Fruit fly (Drosophila melanogaster) whole organism, wandering third instar larva: ENCODE results near the gene CG4955.

ENCODE experiments used
- Abd-B ChIP-seq: fragments of >200 bp; optimal IDR thresholded peaks from 2 replicates; lab custom pipeline; 2017; ENCODE audit warnings: missing biosample characterization, missing genetic modification characterization
- N ChIP-seq: fragments of >200 bp; optimal IDR thresholded peaks from 2 replicates; lab custom pipeline; 2018; ENCODE audit warnings: missing biosample characterization, missing external identifiers, missing genetic modification characterization
- dsf ChIP-seq: sonication (Bioruptor generic); optimal IDR thresholded peaks from 2 replicates; lab custom pipeline; 2016; ENCODE audit warnings: missing biosample characterization, missing genetic modification characterization, borderline replicate concordance
- ey ChIP-seq: fragments of 200-800 bp; sonication (Bioruptor generic); optimal IDR thresholded peaks from 2 replicates; lab custom pipeline; 2016; ENCODE audit warnings: missing biosample characterization, missing genetic modification characterization
- pan ChIP-seq: fragments of >200 bp; optimal IDR thresholded peaks from 2 replicates; lab custom pipeline; 2017
- psq ChIP-seq: fragments of 200-800 bp; sonication (Bioruptor generic); optimal IDR thresholded peaks from 3 replicates; lab custom pipeline; 2017; ENCODE audit warnings: missing biosample characterization, mild to moderate bottlenecking, missing genetic modification characterization, moderate library complexity

- TF ChIP-seq Abd-B (GFP tag; lab: Kevin White, UChicago) (no peak), ey (GFP tag; lab: Kevin White, UChicago) (no peak), psq (GFP tag; lab: Kevin White, UChicago) (no peak), pan (lab: Kevin White, UChicago) (no peak), N (no peak), dsf (no peak)
Observed at dm6 chrX:17108000-17108399, 26.8 kb downstream of the CG4955 start.
